In genomic region chr3R:30766922-30767504, dm6 we compare ENCODE assay signal across 1 fruit fly cellular context.
A peak's percentile ranks its signal among the peaks of the same experiment; 100 is the strongest.
TF ChIP-seq lines count a peak whose summit lies in the region.

No protein-coding gene starts in this region.

TF ChIP-seq in whole organism, embryonic, 481 proteins besides CTCF, POLR2A, EP300 and RAD21 (continued from another document):
- TF ChIP-seq wek (GFP tag; optimal IDR thresholded peaks at IDR 0.05; lab: Kevin White, UChicago) (peak; percentile 79), ewg (GFP tag; optimal IDR thresholded peaks at IDR 0.05; lab: Kevin White, UChicago) (peak; percentile 42), odd (GFP tag; optimal IDR thresholded peaks at IDR 0.05; lab: Kevin White, UChicago) (peak; percentile 17), Med (GFP tag; lab: Kevin White, UChicago) (peak; percentile 65), bcd (GFP tag; optimal IDR thresholded peaks at IDR 0.05; lab: Kevin White, UChicago) (peak; percentile 33), CG12219 (GFP tag; optimal IDR thresholded peaks at IDR 0.05; lab: Kevin White, UChicago) (peak; percentile 4), CG17568 (GFP tag; optimal IDR thresholded peaks at IDR 0.05; lab: Kevin White, UChicago) (peak; percentile 10), CG18599 (GFP tag; optimal IDR thresholded peaks at IDR 0.05; lab: Kevin White, UChicago) (peak; percentile 27), Sox100B (GFP tag; optimal IDR thresholded peaks at IDR 0.05; lab: Kevin White, UChicago) (no peak), fd102C (GFP tag; optimal IDR thresholded peaks at IDR 0.05; lab: Kevin White, UChicago) (peak; percentile 83), CG8089 (GFP tag; optimal IDR thresholded peaks at IDR 0.05; lab: Kevin White, UChicago) (peak; percentile 31), kah (GFP tag; optimal IDR thresholded peaks at IDR 0.05; lab: Kevin White, UChicago) (peak; percentile 15), en (GFP tag; optimal IDR thresholded peaks at IDR 0.05; lab: Kevin White, UChicago) (no peak), esg (GFP tag; conservative IDR thresholded peaks at IDR 0.05; lab: Robert Waterston, UW) (no peak), HLHmδ (GFP tag; optimal IDR thresholded peaks at IDR 0.05; lab: Kevin White, UChicago) (peak; percentile 85), Nf-YB (GFP tag; optimal IDR thresholded peaks at IDR 0.05; lab: Kevin White, UChicago) (peak; percentile 95), CG7987 (GFP tag; optimal IDR thresholded peaks at IDR 0.05; lab: Kevin White, UChicago) (peak; percentile 27), fd64A (GFP tag; optimal IDR thresholded peaks at IDR 0.05; lab: Kevin White, UChicago) (peak; percentile 50), CG4424 (GFP tag; optimal IDR thresholded peaks at IDR 0.05; lab: Kevin White, UChicago) (peak; percentile 7), CG8359 (GFP tag; optimal IDR thresholded peaks at IDR 0.05; lab: Kevin White, UChicago; ENCODE audit: borderline replicate concordance) (peak; percentile 18), CG1603 (tag; optimal IDR thresholded peaks at IDR 0.05; lab: Kevin White, UChicago) (peak; percentile 60), CG17186 (GFP tag; optimal IDR thresholded peaks at IDR 0.05; lab: Kevin White, UChicago) (peak; percentile 15), Awh (GFP tag; IDR thresholded peaks at IDR 0.05; lab: Robert Waterston, UW) (0 out of 2 replicates have a peak, but pooled peaks have one; percentile 27), CG7271 (tag; optimal IDR thresholded peaks at IDR 0.05; lab: Kevin White, UChicago) (peak; percentile 34), CG12299 (tag; optimal IDR thresholded peaks at IDR 0.05; lab: Kevin White, UChicago) (no peak), cg (GFP tag; optimal IDR thresholded peaks at IDR 0.05; lab: Kevin White, UChicago) (peak; percentile 25), CG30431 (GFP tag; optimal IDR thresholded peaks at IDR 0.05; lab: Kevin White, UChicago) (peak; percentile 26), CG18262 (tag; optimal IDR thresholded peaks at IDR 0.05; lab: Kevin White, UChicago) (peak; percentile 15), lola (GFP tag; optimal IDR thresholded peaks at IDR 0.05; lab: Kevin White, UChicago) (peak in 1 of 3 experiments; percentile 18), HmgD (GFP tag; optimal IDR thresholded peaks at IDR 0.05; lab: Kevin White, UChicago) (peak; percentile 34), Kr (GFP tag; optimal IDR thresholded peaks at IDR 0.05; lab: Kevin White, UChicago) (peak; percentile 40), CG6683 (GFP tag; optimal IDR thresholded peaks at IDR 0.05; lab: Kevin White, UChicago) (no peak), zf30C (GFP tag; optimal IDR thresholded peaks at IDR 0.05; lab: Kevin White, UChicago) (no peak), abd-A (tag; optimal IDR thresholded peaks at IDR 0.05; lab: Kevin White, UChicago) (peak; percentile 86), CG2678 (tag; optimal IDR thresholded peaks at IDR 0.05; lab: Kevin White, UChicago) (peak; percentile 21), run (tag; optimal IDR thresholded peaks at IDR 0.05; lab: Kevin White, UChicago) (peak; percentile 4), CG18764 (GFP tag; optimal IDR thresholded peaks at IDR 0.05; lab: Kevin White, UChicago) (peak; percentile 1), Antp (GFP tag; optimal IDR thresholded peaks at IDR 0.05; lab: Kevin White, UChicago) (peak; percentile 16), pan (optimal IDR thresholded peaks at IDR 0.05; lab: Kevin White, UChicago) (no peak), pan (GFP tag; optimal IDR thresholded peaks at IDR 0.05 in 1 of 2, IDR thresholded peaks at IDR 0.05 in 1 of 2) (no peak), Blimp-1 (GFP tag; optimal IDR thresholded peaks at IDR 0.05; lab: Kevin White, UChicago) (peak; percentile 35), jigr1 (GFP tag; IDR thresholded peaks at IDR 0.05; lab: Robert Waterston, UW) (no peak), CG15696 (tag; optimal IDR thresholded peaks at IDR 0.05; lab: Kevin White, UChicago) (peak; percentile 71), CG31441 (GFP tag; IDR thresholded peaks at IDR 0.05; lab: Robert Waterston, UW) (0 out of 2 replicates have a peak, but pooled peaks have one; percentile 13), CG9609 (GFP tag; optimal IDR thresholded peaks at IDR 0.05; lab: Kevin White, UChicago) (peak; percentile 2), E2f2 (GFP tag; IDR thresholded peaks at IDR 0.05; lab: Robert Waterston, UW) (no peak), chif (GFP tag; optimal IDR thresholded peaks at IDR 0.05; lab: Kevin White, UChicago) (peak in 1 of 2 experiments; percentile 45), sens-2 (GFP tag; IDR thresholded peaks at IDR 0.05; lab: Robert Waterston, UW) (no peak), Optix (GFP tag; IDR thresholded peaks at IDR 0.05; lab: Robert Waterston, UW) (no peak), sqz (GFP tag; optimal IDR thresholded peaks at IDR 0.05; lab: Kevin White, UChicago) (peak; percentile 24), bsh (GFP tag; optimal IDR thresholded peaks at IDR 0.05; lab: Kevin White, UChicago) (peak in 1 of 2 experiments; percentile 23), fd96Cb (tag; optimal IDR thresholded peaks at IDR 0.05; lab: Kevin White, UChicago) (no peak), Side (GFP tag; optimal IDR thresholded peaks at IDR 0.05; lab: Kevin White, UChicago) (peak; percentile 31), CG8290 (GFP tag; optimal IDR thresholded peaks at IDR 0.05; lab: Kevin White, UChicago) (no peak), CG8290 (tag; optimal IDR thresholded peaks at IDR 0.05; lab: Kevin White, UChicago) (peak in 1 of 2 experiments; percentile 10), dmrt11E (tag; optimal IDR thresholded peaks at IDR 0.05; lab: Kevin White, UChicago) (peak; percentile 26), CG1233 (GFP tag; optimal IDR thresholded peaks at IDR 0.05; lab: Kevin White, UChicago) (peak; percentile 27), Ets97D (GFP tag; optimal IDR thresholded peaks at IDR 0.05; lab: Kevin White, UChicago) (no peak), CG12071 (GFP tag; optimal IDR thresholded peaks at IDR 0.05; lab: Kevin White, UChicago) (peak; percentile 41), sc (optimal IDR thresholded peaks at IDR 0.05; lab: Kevin White, UChicago) (no peak), sc (GFP tag; optimal IDR thresholded peaks at IDR 0.05; lab: Kevin White, UChicago) (no peak), CG4360 (GFP tag; IDR thresholded peaks at IDR 0.05; lab: Robert Waterston, UW) (0 out of 2 replicates have a peak, but pooled peaks have one; percentile 9), vvl (GFP tag; IDR thresholded peaks at IDR 0.05; lab: Robert Waterston, UW) (0 out of 2 replicates have a peak, but pooled peaks have one; percentile 21), CG15601 (tag; optimal IDR thresholded peaks at IDR 0.05; lab: Kevin White, UChicago) (peak; percentile 41), CG10209 (GFP tag; optimal IDR thresholded peaks at IDR 0.05; lab: Kevin White, UChicago) (peak; percentile 25), zen (tag; optimal IDR thresholded peaks at IDR 0.05; lab: Kevin White, UChicago) (peak; percentile 68), CG15479 (GFP tag; optimal IDR thresholded peaks at IDR 0.05; lab: Kevin White, UChicago) (peak; percentile 50), MTF-1 (GFP tag; optimal IDR thresholded peaks at IDR 0.05; lab: Kevin White, UChicago; ENCODE audit: borderline replicate concordance) (peak; percentile 76), ATbp (GFP tag; optimal IDR thresholded peaks at IDR 0.05; lab: Kevin White, UChicago) (peak; percentile 43), CG3407 (GFP tag; optimal IDR thresholded peaks at IDR 0.05; lab: Kevin White, UChicago) (peak; percentile 51), CG12236 (GFP tag; optimal IDR thresholded peaks at IDR 0.05; lab: Kevin White, UChicago) (peak; percentile 33), Vsx1 (GFP tag; optimal IDR thresholded peaks at IDR 0.05; lab: Kevin White, UChicago) (peak; percentile 46), repo (GFP tag; optimal IDR thresholded peaks at IDR 0.05; lab: Kevin White, UChicago) (no peak), CG10654 (GFP tag; optimal IDR thresholded peaks at IDR 0.05; lab: Kevin White, UChicago) (peak; percentile 1), CG33213 (GFP tag; optimal IDR thresholded peaks at IDR 0.05; lab: Kevin White, UChicago) (peak; percentile 12), zfh1 (GFP tag; IDR thresholded peaks at IDR 0.05; lab: Robert Waterston, UW) (0 out of 3 replicates have a peak, but pooled peaks have one; percentile 5), Sry-β (GFP tag; optimal IDR thresholded peaks at IDR 0.05; lab: Kevin White, UChicago) (peak; percentile 24), seq (GFP tag; IDR thresholded peaks at IDR 0.05; lab: Robert Waterston, UW) (0 out of 2 replicates have a peak, but pooled peaks have one; percentile 16), pb (GFP tag; optimal IDR thresholded peaks at IDR 0.05; lab: Kevin White, UChicago) (no peak), chm (GFP tag; IDR thresholded peaks at IDR 0.05; lab: Robert Waterston, UW) (peak; percentile 41; the same call in 1 of the 2 replicates), CG17802 (tag; optimal IDR thresholded peaks at IDR 0.05; lab: Kevin White, UChicago) (peak; percentile 19), otp (GFP tag; IDR thresholded peaks at IDR 0.05; lab: Robert Waterston, UW) (peak; percentile 56; the same call in 1 of the 3 replicates), unpg (GFP tag; optimal IDR thresholded peaks at IDR 0.05; lab: Kevin White, UChicago) (peak; percentile 15), CG2202 (tag; optimal IDR thresholded peaks at IDR 0.05; lab: Kevin White, UChicago) (peak; percentile 55), cad (GFP tag; optimal IDR thresholded peaks at IDR 0.05; lab: Kevin White, UChicago) (peak; percentile 89), trem (tag; optimal IDR thresholded peaks at IDR 0.05; lab: Kevin White, UChicago) (peak; percentile 2), CG10979 (tag; optimal IDR thresholded peaks at IDR 0.05; lab: Kevin White, UChicago) (peak; percentile 2), cas (GFP tag; IDR thresholded peaks at IDR 0.05; lab: Robert Waterston, UW) (no peak), lbe (GFP tag; optimal IDR thresholded peaks at IDR 0.05; lab: Kevin White, UChicago) (no peak), lab (GFP tag; optimal IDR thresholded peaks at IDR 0.05; lab: Kevin White, UChicago) (peak; percentile 3), Spps (tag; optimal IDR thresholded peaks at IDR 0.05; lab: Kevin White, UChicago) (peak; percentile 13), CG11723 (GFP tag; optimal IDR thresholded peaks at IDR 0.05; lab: Kevin White, UChicago) (peak; percentile 10), org-1 (GFP tag; optimal IDR thresholded peaks at IDR 0.05; lab: Kevin White, UChicago) (peak; percentile 55), CG7786 (GFP tag; optimal IDR thresholded peaks at IDR 0.05; lab: Kevin White, UChicago) (peak; percentile 18), CG8388 (GFP tag; optimal IDR thresholded peaks at IDR 0.05; lab: Kevin White, UChicago) (no peak), Nf-YC (tag; optimal IDR thresholded peaks at IDR 0.05; lab: Kevin White, UChicago) (peak; percentile 93), CG9727 (GFP tag; optimal IDR thresholded peaks at IDR 0.05; lab: Kevin White, UChicago) (peak; percentile 53), kni (GFP tag; optimal IDR thresholded peaks at IDR 0.05; lab: Kevin White, UChicago) (peak; percentile 59), Ssrp (tag; optimal IDR thresholded peaks at IDR 0.05; lab: Kevin White, UChicago) (no peak), tll (GFP tag; optimal IDR thresholded peaks at IDR 0.05; lab: Kevin White, UChicago) (peak in 1 of 2 experiments; percentile 70)
TF ChIP-seq in whole organism, embryonic: peak in this region for 96.
